Worm (Caenorhabditis elegans): ENCODE results near the gene C45B2.6.

DNA sequence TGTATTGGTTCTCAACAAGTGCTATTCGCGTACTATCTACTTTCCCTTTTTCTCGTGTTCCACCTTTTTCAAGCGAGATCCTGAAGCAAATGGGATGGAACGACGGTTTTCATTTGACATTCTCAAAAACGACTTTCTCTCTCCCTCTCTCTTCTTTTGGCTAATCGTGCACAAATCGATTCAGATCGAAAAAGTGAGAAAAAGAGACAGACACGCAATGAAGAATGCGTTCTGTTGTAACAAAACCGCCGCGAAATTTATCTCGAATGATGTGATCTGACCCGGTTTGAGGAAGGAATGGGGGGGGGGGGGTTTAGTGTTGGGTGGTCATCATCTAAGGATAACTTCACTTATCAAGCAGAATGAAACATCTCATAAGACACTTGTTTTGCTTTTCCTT is 11.7 kb downstream of the C45B2.6 start:
- TF ChIP-seq elt-2 (tag; optimal IDR thresholded peaks at IDR 0.05) (no peak), lin-39 (tag; optimal IDR thresholded peaks at IDR 0.05) (no peak), egl-27 (tag; optimal IDR thresholded peaks at IDR 0.05) (no peak), pqm-1 (tag; optimal IDR thresholded peaks at IDR 0.05) (no peak), zag-1 (tag; optimal IDR thresholded peaks at IDR 0.05) (no peak), dsc-1 (tag; optimal IDR thresholded peaks at IDR 0.05) (no peak)

Measured in whole organism, L1 larva.